Worm (Caenorhabditis elegans) whole organism, L2 larva: ENCODE measurements around the gene Y32B12B.2.

Experiments
- blmp-1 ChIP-seq: sonication (generic microtip); optimal IDR thresholded peaks from 2 replicates; lab custom pipeline; 2017; ENCODE audit warnings: missing genetic modification characterization, mild to moderate bottlenecking, missing compliant biosample characterization, antibody characterized with exemption, moderate library complexity; ENCODE audit not compliant: insufficient read depth
- gmeb-1 ChIP-seq: fragments of 150-350 bp; optimal IDR thresholded peaks from 2 replicates; lab custom pipeline; 2014; ENCODE audit warnings: missing biosample characterization, missing genetic modification characterization
- lin-13 ChIP-seq: fragments of 150-350 bp; optimal IDR thresholded peaks from 2 replicates; lab custom pipeline; 2014; ENCODE audit warnings: missing biosample characterization, missing genetic modification reagents, missing genetic modification characterization
- nhr-12 ChIP-seq: fragments of 150-350 bp; optimal IDR thresholded peaks from 2 replicates; lab custom pipeline; 2014; ENCODE audit warnings: missing biosample characterization, missing genetic modification characterization
- nhr-23 ChIP-seq: fragments of 150-350 bp; optimal IDR thresholded peaks from 2 replicates; lab custom pipeline; 2014; ENCODE audit warnings: missing biosample characterization, missing genetic modification reagents, missing genetic modification characterization
- snpc-4 ChIP-seq: fragments of 150-350 bp; optimal IDR thresholded peaks from 2 replicates; lab custom pipeline; 2014; ENCODE audit warnings: missing biosample characterization, missing genetic modification characterization
- unc-55 ChIP-seq: fragments of 150-350 bp; sonication (generic microtip); optimal IDR thresholded peaks from 3 replicates; lab custom pipeline; 2014; ENCODE audit warnings: missing biosample characterization, missing genetic modification reagents, missing genetic modification characterization
- zag-1 ChIP-seq: fragments of 150-350 bp; optimal IDR thresholded peaks from 2 replicates; lab custom pipeline; 2014; ENCODE audit warnings: missing biosample characterization, missing genetic modification characterization
- ztf-11 ChIP-seq: sonication (generic microtip); optimal IDR thresholded peaks from 2 replicates; lab custom pipeline; 2017; ENCODE audit warnings: missing biosample characterization, missing genetic modification characterization

ce11 chrV:16536701-16537100 lies 1.5 kb upstream of the Y32B12B.2 start, which contains the start of gene Y32B12B.1:
- TF ChIP-seq nhr-23 (no peak), zag-1 (no peak), snpc-4 (tag; lab: Kevin White, UChicago) (no peak), unc-55 (GFP tag; lab: Kevin White, UChicago) (no peak), ztf-11 (tag; lab: Kevin White, UChicago) (no peak), gmeb-1 (tag; lab: Kevin White, UChicago) (no peak), lin-13 (no peak), nhr-12 (tag; lab: Kevin White, UChicago) (no peak), blmp-1 (tag; lab: Kevin White, UChicago) (no peak)
